Worm (Caenorhabditis elegans): Measurements from ENCODE around the gene Y38H6C.4.

Y38H6C.4 gene

DNA sequence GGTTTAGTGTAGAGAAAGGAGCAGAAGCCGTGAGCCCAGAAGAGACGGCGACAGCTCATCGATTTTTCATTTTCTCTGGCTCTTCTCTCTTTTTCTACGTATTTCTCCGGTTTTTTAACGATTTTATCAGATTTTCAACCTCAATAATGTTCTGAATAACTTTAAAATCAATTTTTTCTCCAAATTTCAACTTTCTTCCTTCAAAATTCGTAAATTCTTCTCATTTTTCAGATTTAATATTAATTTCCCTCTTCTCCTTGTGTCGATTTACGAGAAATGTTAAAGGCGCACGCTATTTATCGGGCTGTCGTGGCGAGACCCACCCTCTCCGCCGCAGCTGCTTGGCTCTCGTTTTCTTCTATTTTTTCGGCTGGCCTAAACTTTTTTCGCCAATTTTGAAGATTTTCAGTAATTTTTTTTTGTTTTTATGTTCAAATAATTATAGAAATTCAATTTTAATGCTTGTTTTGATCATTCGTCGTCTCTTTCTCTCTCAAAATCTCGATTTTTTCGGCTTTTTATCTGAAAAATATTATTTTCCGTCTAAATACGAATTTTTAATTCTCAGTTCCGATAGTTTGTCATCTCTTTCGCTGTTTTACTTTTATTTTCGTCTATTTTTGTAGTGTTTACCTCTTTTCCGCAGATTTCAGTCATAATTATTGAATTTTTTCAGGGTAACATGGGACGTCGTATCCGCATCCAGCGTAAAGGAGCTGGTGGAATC lies 25.7 kb downstream of the Y38H6C.4 start, which contains the start of the genes calf-1 and rpl-2 (continued):
- TF ChIP-seq egl-13 (tag; optimal IDR thresholded peaks at IDR 0.05) (no peak), isw-1 (GFP tag; IDR thresholded peaks at IDR 0.05) (peak; percentile 51)

DNA sequence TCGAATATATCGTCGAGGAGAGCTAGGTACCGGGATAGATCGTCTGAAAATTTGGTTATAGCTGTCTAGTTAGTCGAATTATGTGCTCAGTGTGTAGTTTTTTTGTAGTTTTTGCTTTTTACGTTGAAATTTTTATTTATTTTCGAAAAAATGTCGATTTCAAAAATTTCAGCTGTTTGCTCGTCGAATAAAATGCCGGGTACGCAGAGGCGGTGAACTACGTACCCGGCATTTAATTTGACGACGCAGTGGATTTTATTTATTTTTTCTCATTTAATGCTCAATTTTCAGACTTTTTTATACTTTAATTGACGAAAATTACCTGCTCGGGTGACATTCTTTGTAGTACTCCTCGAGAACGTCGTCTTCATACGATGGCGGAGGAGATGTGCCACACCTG lies 27.9 kb downstream of the Y38H6C.4 start:
- TF ChIP-seq snu-23 (GFP tag; optimal IDR thresholded peaks at IDR 0.05) (peak; percentile 38), ceh-82 (tag; optimal IDR thresholded peaks at IDR 0.05) (peak; percentile 3 to 7 (median 5)), xbp-1 (tag; optimal IDR thresholded peaks at IDR 0.05) (peak; percentile 23), efl-1 (optimal IDR thresholded peaks at IDR 0.05) (peak; percentile 23 to 51), efl-1 (GFP tag; optimal IDR thresholded peaks at IDR 0.05 in 1 of 2) (peak; percentile 34 to 92), dpl-1 (GFP tag; optimal IDR thresholded peaks at IDR 0.05) (peak in 2 of 3 experiments; percentile 39 to 44), alr-1 (tag; optimal IDR thresholded peaks at IDR 0.05; ENCODE audit: borderline replicate concordance) (no peak), lin-35 (GFP tag; optimal IDR thresholded peaks at IDR 0.05) (peak; percentile 12 to 17), snpc-4 (tag; optimal IDR thresholded peaks at IDR 0.05) (no peak), elt-3 (tag; optimal IDR thresholded peaks at IDR 0.05) (peak in 1 of 6 experiments; percentile 41), F16B12.6 (tag; optimal IDR thresholded peaks at IDR 0.05) (peak; percentile 84), lsy-2 (tag; optimal IDR thresholded peaks at IDR 0.05) (peak; percentile 42 to 51), C34B4.2 (tag; optimal IDR thresholded peaks at IDR 0.05) (no peak), rnt-1 (tag; optimal IDR thresholded peaks at IDR 0.05) (peak; percentile 21), isw-1 (GFP tag; IDR thresholded peaks at IDR 0.05) (peak; percentile 17)

DNA sequence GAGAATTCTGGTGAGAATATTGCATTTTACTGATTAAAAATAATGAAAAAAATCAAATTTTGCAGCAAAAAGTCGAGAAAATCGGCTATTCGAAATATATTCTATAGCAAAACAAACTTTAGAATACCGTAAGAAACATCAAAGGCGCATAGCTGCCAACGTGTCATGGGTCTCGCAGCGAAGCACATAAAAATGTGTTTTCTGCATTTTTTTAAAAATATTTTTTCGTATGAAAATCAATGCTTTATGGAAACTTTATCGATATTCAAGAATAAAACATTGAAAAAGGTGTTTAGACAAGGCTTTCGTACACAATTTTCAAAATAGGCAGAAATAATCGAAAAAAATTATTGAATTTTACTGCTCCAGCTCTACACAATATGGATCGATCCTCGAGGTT lies 28.4 kb downstream of the Y38H6C.4 start:
- TF ChIP-seq C34B4.2 (tag; optimal IDR thresholded peaks at IDR 0.05) (no peak), efl-1 (optimal IDR thresholded peaks at IDR 0.05) (no peak), efl-1 (GFP tag; optimal IDR thresholded peaks at IDR 0.05 in 1 of 2) (peak in 1 of 2 experiments; percentile 69)

DNA sequence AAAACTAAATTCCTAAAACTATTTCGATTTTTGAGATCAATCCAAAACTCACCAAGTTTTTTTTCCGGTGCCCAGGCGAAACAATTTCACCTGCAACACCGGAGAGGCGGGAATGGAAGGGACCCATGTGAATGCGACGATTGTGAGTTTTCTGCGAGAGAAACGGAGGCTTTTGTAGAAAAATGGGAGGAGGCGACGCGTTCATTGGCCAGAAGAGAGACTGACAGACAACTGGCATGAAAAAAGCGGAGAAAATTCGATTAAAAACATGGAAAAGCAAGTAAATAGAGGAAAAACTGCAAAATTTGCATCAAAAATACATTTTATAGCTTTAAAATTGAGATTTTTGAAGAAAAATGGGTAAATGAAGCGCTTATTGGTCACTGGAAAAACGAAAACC lies 29.1 kb downstream of the Y38H6C.4 start, which contains the start of gene B0250.7:
B0250.7 (minus strand) TSS at position 232 of the 400 bp plus-strand sequence.
- peak in 1 of 2 experiments; percentile 21 for TF ChIP-seq lsy-2 (tag; optimal IDR thresholded peaks at IDR 0.05)
- no peak for TF ChIP-seq ceh-63 (GFP tag; optimal IDR thresholded peaks at IDR 0.05)
- no peak for TF ChIP-seq nhr-20 (tag; optimal IDR thresholded peaks at IDR 0.05)
- no peak for TF ChIP-seq efl-1 (optimal IDR thresholded peaks at IDR 0.05)
- TF ChIP-seq efl-1 (GFP tag; optimal IDR thresholded peaks at IDR 0.05 in 1 of 2), result peak in 1 of 2 experiments; percentile 47
- TF ChIP-seq C34B4.2 (tag; optimal IDR thresholded peaks at IDR 0.05), result no peak
- TF ChIP-seq xbp-1 (tag; optimal IDR thresholded peaks at IDR 0.05), result no peak
- no peak for TF ChIP-seq mab-9 (GFP tag; IDR thresholded peaks at IDR 0.05)
- TF ChIP-seq ceh-82 (tag; optimal IDR thresholded peaks at IDR 0.05), result no peak

DNA sequence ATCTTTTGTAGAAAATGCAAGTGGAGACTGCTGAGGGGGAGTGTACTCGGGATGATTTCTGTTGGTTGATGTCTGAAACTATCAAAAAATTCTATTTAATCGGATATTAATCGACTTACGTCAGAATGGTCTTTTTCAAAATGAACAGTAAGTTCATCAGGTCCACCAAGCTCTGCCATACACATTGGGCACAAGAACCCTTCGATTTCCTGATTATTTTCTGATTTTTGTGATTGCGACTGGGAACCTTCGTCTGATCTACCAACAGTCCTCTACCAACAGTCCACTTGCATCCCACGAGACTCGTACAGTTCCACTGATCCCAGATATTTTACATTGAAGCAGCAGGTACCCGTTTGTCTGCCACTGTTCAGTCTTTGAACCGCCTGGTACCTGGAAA lies 29.9 kb downstream of the Y38H6C.4 start:
- TF ChIP-seq mdl-1 (tag; optimal IDR thresholded peaks at IDR 0.05) (no peak), alr-1 (tag; optimal IDR thresholded peaks at IDR 0.05; ENCODE audit: borderline replicate concordance) (no peak), nhr-85 (tag) (peak; percentile 6), fos-1 (tag; optimal IDR thresholded peaks at IDR 0.05) (no peak), C04F5.9 (tag; optimal IDR thresholded peaks at IDR 0.05) (no peak), hpl-2 (GFP tag; optimal IDR thresholded peaks at IDR 0.05) (no peak)

DNA sequence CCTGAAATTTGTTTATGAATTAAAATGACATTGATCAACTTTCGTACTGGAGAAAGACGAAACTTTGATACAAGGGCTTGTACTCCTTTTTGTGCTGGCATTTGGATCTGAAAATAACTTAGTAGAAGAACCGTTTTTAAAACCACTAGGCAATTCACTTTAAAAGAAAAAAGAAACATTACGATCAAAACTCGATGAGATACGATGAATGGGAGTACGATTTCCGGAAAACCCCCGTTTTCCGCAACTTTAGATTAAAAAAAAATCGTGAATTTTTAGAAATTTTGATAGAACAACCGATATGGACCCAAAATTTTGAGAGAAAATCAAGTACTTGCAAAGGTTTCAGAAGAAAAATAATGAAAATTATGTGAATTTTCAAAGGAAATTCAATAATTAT lies 34.5 kb downstream of the Y38H6C.4 start, which contains the start of gene B0250.8:
B0250.8 (minus strand) TSS at position 101 of the 400 bp plus-strand sequence.
- TF ChIP-seq grh-1 (GFP tag; IDR thresholded peaks at IDR 0.05), result no peak
- TF ChIP-seq skn-1 (tag; optimal IDR thresholded peaks at IDR 0.05), result no peak
- no peak for TF ChIP-seq nhr-47 (tag; optimal IDR thresholded peaks at IDR 0.05)
- no peak for TF ChIP-seq mab-9 (GFP tag; IDR thresholded peaks at IDR 0.05)
- TF ChIP-seq zag-1 (tag; optimal IDR thresholded peaks at IDR 0.05), result no peak
- TF ChIP-seq elt-2 (tag; optimal IDR thresholded peaks at IDR 0.05), result no peak
- TF ChIP-seq unc-30 (tag; optimal IDR thresholded peaks at IDR 0.05), result no peak
- TF ChIP-seq isw-1 (GFP tag; IDR thresholded peaks at IDR 0.05), result no peak
- TF ChIP-seq irx-1 (tag; optimal IDR thresholded peaks at IDR 0.05), result no peak
- TF ChIP-seq ama-1 (optimal IDR thresholded peaks at IDR 0.05), result no peak
- no peak for TF ChIP-seq jun-1 (tag; optimal IDR thresholded peaks at IDR 0.05)
- TF ChIP-seq alr-1 (tag; optimal IDR thresholded peaks at IDR 0.05; ENCODE audit: borderline replicate concordance), result no peak
- TF ChIP-seq tlp-1 (tag; optimal IDR thresholded peaks at IDR 0.05), result no peak
- TF ChIP-seq nhr-85 (tag), result no peak
- no peak for TF ChIP-seq Y116A8C.19 (tag; optimal IDR thresholded peaks at IDR 0.05; ENCODE audit: borderline replicate concordance)
- no peak for TF ChIP-seq nhr-77 (tag; optimal IDR thresholded peaks at IDR 0.05)
- no peak for TF ChIP-seq elt-3 (tag; optimal IDR thresholded peaks at IDR 0.05)
- no peak for TF ChIP-seq sup-37 (GFP tag; optimal IDR thresholded peaks at IDR 0.05)
- no peak for TF ChIP-seq pqm-1 (tag; optimal IDR thresholded peaks at IDR 0.05)

All from whole organism, L1 larva.